Fruit fly (Drosophila melanogaster) whole organism, embryonic: ENCODE results near the gene CG45428.

Source experiments
- Adf1 ChIP-seq: fragments of 200-800 bp; sonication (Bioruptor generic); IDR thresholded peaks from 2 replicates; pipeline ENCODE4 v1.3.6; 2022; ENCODE audit warnings: missing biosample characterization, missing genetic modification characterization
- CG13775 ChIP-seq: fragments of 200-800 bp; sonication (Bioruptor generic); optimal IDR thresholded peaks from 3 replicates; lab custom pipeline; 2017; ENCODE audit warnings: missing biosample characterization, mild to moderate bottlenecking, missing genetic modification characterization
- CG5180 ChIP-seq: fragments of 200-800 bp; sonication (Bioruptor generic); optimal IDR thresholded peaks from 3 replicates; lab custom pipeline; 2017; ENCODE audit warnings: missing biosample characterization, missing genetic modification characterization, mild to moderate bottlenecking, moderate library complexity, missing genetic modification reagents
- Tbp ChIP-seq: fragments of >200 bp; optimal IDR thresholded peaks from 2 replicates; lab custom pipeline; 2018; ENCODE audit warnings: missing biosample characterization, missing genetic modification characterization
- oc ChIP-seq: fragments of 200-800 bp; sonication (Bioruptor generic); optimal IDR thresholded peaks from 2 replicates; lab custom pipeline; 2018; ENCODE audit warnings: missing biosample characterization, mild to moderate bottlenecking, missing genetic modification characterization, moderate library complexity
- unpg ChIP-seq: fragments of 200-800 bp; sonication (Bioruptor generic); optimal IDR thresholded peaks from 3 replicates; lab custom pipeline; 2018; ENCODE audit warnings: missing biosample characterization, mild to moderate bottlenecking, missing genetic modification characterization, moderate library complexity

dm6 chr3L:22880914-22881313 is 44.0 kb upstream of the CG45428 start, which contains the start of gene slif:
- TF ChIP-seq Adf1 (GFP tag; lab: Robert Waterston, UW) (no peak), unpg (no peak), Tbp (no peak), oc (tag; lab: Kevin White, UChicago) (no peak), CG5180 (GFP tag; lab: Kevin White, UChicago) (no peak), CG13775 (GFP tag; lab: Kevin White, UChicago) (no peak)
